Worm (Caenorhabditis elegans) whole organism, L1 larva: Measurements from ENCODE around the gene R02E12.5.

Source experiments
- F16B12.6 ChIP-seq: fragments of 150-350 bp; optimal IDR thresholded peaks from 2 replicates; lab custom pipeline; 2014; ENCODE audit warnings: missing biosample characterization, missing genetic modification characterization
- alr-1 ChIP-seq: fragments of 200-800 bp; sonication (Bioruptor generic); optimal IDR thresholded peaks from 2 replicates; lab custom pipeline; 2018; ENCODE audit warnings: borderline replicate concordance, mild to moderate bottlenecking, missing genetic modification characterization, missing compliant biosample characterization
- aly-2 ChIP-seq: fragments of 150-350 bp; optimal IDR thresholded peaks from 2 replicates; lab custom pipeline; 2014; ENCODE audit warnings: missing biosample characterization, missing genetic modification characterization
- ama-1 ChIP-seq: fragments of 150-350 bp; optimal IDR thresholded peaks from 2 replicates; lab custom pipeline; 2014
- blmp-1 ChIP-seq: fragments of 150-350 bp; optimal IDR thresholded peaks from 2 replicates; lab custom pipeline; 2014; ENCODE audit warnings: missing biosample characterization, missing genetic modification characterization
- ceh-8 ChIP-seq: fragments of 200-800 bp; sonication (Bioruptor generic); optimal IDR thresholded peaks from 2 replicates; lab custom pipeline; 2018; ENCODE audit warnings: mild to moderate bottlenecking, missing genetic modification characterization, moderate library complexity, missing compliant biosample characterization
- ceh-82 ChIP-seq, 3 experiments: fragments of 150-350 bp in 1 of 3; sonication (generic microtip) in 2 of 3; optimal IDR thresholded peaks; 2 replicates each; lab custom pipeline; 2014 to 2017; ENCODE audit warnings: missing biosample characterization in 3 of 3, missing genetic modification characterization in 3 of 3
- ces-1 ChIP-seq: fragments of 150-350 bp; optimal IDR thresholded peaks from 2 replicates; lab custom pipeline; 2014; ENCODE audit warnings: missing biosample characterization, missing genetic modification reagents, missing genetic modification characterization
- efl-1 ChIP-seq, 4 experiments: fragments of 150-350 bp; optimal IDR thresholded peaks in 3 of 4; peaks in 1 of 4; 1 replicate in 1 of 4; 2 replicates in 3 of 4; lab custom pipeline; 2014; ENCODE audit warnings: missing biosample characterization in 2 of 4, missing genetic modification characterization in 2 of 4, missing genetic modification reagents in 2 of 4
- elt-2 ChIP-seq: sonication (generic microtip); optimal IDR thresholded peaks from 2 replicates; lab custom pipeline; 2016; ENCODE audit warnings: missing genetic modification characterization, mild to moderate bottlenecking, inconsistent platforms, missing compliant biosample characterization, missing genetic modification reagents
- fkh-10 ChIP-seq: sonication (generic microtip); optimal IDR thresholded peaks from 2 replicates; lab custom pipeline; 2017; ENCODE audit warnings: missing biosample characterization, missing genetic modification reagents, missing genetic modification characterization
- fkh-8 ChIP-seq: sonication (generic microtip); optimal IDR thresholded peaks from 2 replicates; lab custom pipeline; 2016; ENCODE audit warnings: mild to moderate bottlenecking, missing genetic modification characterization, missing compliant biosample characterization
- fos-1 ChIP-seq: fragments of 150-350 bp; optimal IDR thresholded peaks from 2 replicates; lab custom pipeline; 2014; ENCODE audit warnings: missing biosample characterization, missing genetic modification characterization
- grh-1 ChIP-seq: fragments of 200-800 bp; sonication (Bioruptor generic); IDR thresholded peaks from 2 replicates; pipeline ENCODE4 v1.3.6; 2022; ENCODE audit warnings: missing genetic modification reagents, missing genetic modification characterization, missing compliant biosample characterization
- hpl-2 ChIP-seq: fragments of 150-350 bp; optimal IDR thresholded peaks from 2 replicates; lab custom pipeline; 2014; ENCODE audit warnings: missing biosample characterization, missing genetic modification reagents, missing genetic modification characterization
- jun-1 ChIP-seq: fragments of 150-350 bp; optimal IDR thresholded peaks from 2 replicates; lab custom pipeline; 2014; ENCODE audit warnings: missing biosample characterization, missing genetic modification reagents, missing genetic modification characterization
- lin-14 ChIP-seq: fragments of 200-800 bp; sonication (Bioruptor generic); optimal IDR thresholded peaks from 2 replicates; lab custom pipeline; 2018; ENCODE audit warnings: mild to moderate bottlenecking, missing genetic modification characterization, moderate library complexity, missing compliant biosample characterization
- lin-15B ChIP-seq: fragments of 150-350 bp; sonication (generic microtip); optimal IDR thresholded peaks from 3 replicates; lab custom pipeline; 2014; ENCODE audit warnings: missing biosample characterization, missing genetic modification characterization
- lin-35 ChIP-seq, 2 experiments: fragments of 150-350 bp; optimal IDR thresholded peaks; 2 replicates each; lab custom pipeline; 2014; ENCODE audit warnings: missing biosample characterization in 2 of 2, missing genetic modification characterization in 2 of 2, missing genetic modification reagents in 2 of 2
- lir-3 ChIP-seq: sonication (generic microtip); optimal IDR thresholded peaks from 2 replicates; lab custom pipeline; 2016; ENCODE audit warnings: mild to moderate bottlenecking, missing genetic modification characterization, moderate library complexity, missing compliant biosample characterization; ENCODE audit not compliant: poor library complexity
- mab-9 ChIP-seq: fragments of 200-800 bp; sonication (Bioruptor generic); IDR thresholded peaks from 2 replicates; pipeline ENCODE4 v1.3.6; 2022; ENCODE audit warnings: missing genetic modification reagents, missing genetic modification characterization, missing compliant biosample characterization
- nhr-71 ChIP-seq: sonication (generic microtip); optimal IDR thresholded peaks from 2 replicates; lab custom pipeline; 2016; ENCODE audit warnings: mild to moderate bottlenecking, missing genetic modification characterization, moderate library complexity, missing compliant biosample characterization
- nhr-76 ChIP-seq: sonication (generic microtip); optimal IDR thresholded peaks from 2 replicates; lab custom pipeline; 2017; ENCODE audit warnings: missing biosample characterization, missing genetic modification characterization
- nhr-90 ChIP-seq: sonication (generic microtip); optimal IDR thresholded peaks from 2 replicates; lab custom pipeline; 2016; ENCODE audit warnings: mild to moderate bottlenecking, missing genetic modification characterization, missing compliant biosample characterization; ENCODE audit not compliant: poor library complexity
- pag-3 ChIP-seq: sonication (generic microtip); optimal IDR thresholded peaks from 2 replicates; lab custom pipeline; 2017; ENCODE audit warnings: missing genetic modification characterization, mild to moderate bottlenecking, missing compliant biosample characterization, antibody characterized with exemption, borderline replicate concordance; ENCODE audit not compliant: insufficient read depth
- pax-3 ChIP-seq: fragments of 200-800 bp; sonication (Bioruptor generic); optimal IDR thresholded peaks from 2 replicates; lab custom pipeline; 2018; ENCODE audit warnings: mild to moderate bottlenecking, missing genetic modification characterization, moderate library complexity, missing compliant biosample characterization
- rnt-1 ChIP-seq: sonication (generic microtip); optimal IDR thresholded peaks from 2 replicates; lab custom pipeline; 2016; ENCODE audit warnings: mild to moderate bottlenecking, missing genetic modification characterization, moderate library complexity, missing compliant biosample characterization
- snu-23 ChIP-seq: sonication (generic microtip); optimal IDR thresholded peaks from 2 replicates; lab custom pipeline; 2016; ENCODE audit warnings: missing genetic modification characterization, missing compliant biosample characterization
- tbx-2 ChIP-seq: sonication (generic microtip); optimal IDR thresholded peaks from 2 replicates; lab custom pipeline; 2016; ENCODE audit warnings: missing genetic modification characterization, missing compliant biosample characterization
- tlp-1 ChIP-seq: fragments of 150-350 bp; optimal IDR thresholded peaks from 2 replicates; lab custom pipeline; 2014; ENCODE audit warnings: missing biosample characterization, missing genetic modification characterization
- unc-30 ChIP-seq: sonication (generic microtip); optimal IDR thresholded peaks from 2 replicates; lab custom pipeline; 2017; ENCODE audit warnings: missing biosample characterization, missing genetic modification characterization
- zag-1 ChIP-seq: fragments of 150-350 bp; optimal IDR thresholded peaks from 2 replicates; lab custom pipeline; 2014; ENCODE audit warnings: missing biosample characterization, missing genetic modification characterization
- ztf-11 ChIP-seq, 2 experiments: sonication (generic microtip); optimal IDR thresholded peaks; 2 replicates each; lab custom pipeline; 2016 to 2017; ENCODE audit warnings: missing genetic modification characterization in 2 of 2, missing biosample characterization in 1 of 2, missing compliant biosample characterization in 1 of 2

R02E12.5 gene

ce11 chrX:3997040-3997439, at the start of gene R02E12.5:
Gene R02E12.5 (plus strand): TSS chrX:3997340.
- TF ChIP-seq mab-9 (GFP tag; lab: Robert Waterston, UW) (no peak), aly-2 (no peak), grh-1 (GFP tag; lab: Robert Waterston, UW) (no peak), fos-1 (tag; lab: Kevin White, UChicago) (no peak)

- no peak for TF ChIP-seq efl-1 (optimal IDR thresholded peaks at IDR 0.05; lab: Kevin White, UChicago)
- peak in 1 of 2 experiments; percentile 85 for TF ChIP-seq efl-1 (GFP tag; optimal IDR thresholded peaks at IDR 0.05 in 1 of 2; lab: Kevin White, UChicago)
- TF ChIP-seq elt-2 = peak; percentile 38
- TF ChIP-seq tbx-2 (tag; lab: Kevin White, UChicago) = no peak
These were observed 48.1 kb upstream of the R02E12.5 start for ce11 chrX:3949026-3949425.

- TF ChIP-seq pax-3 (no peak), nhr-76 (tag; lab: Kevin White, UChicago) (no peak), jun-1 (tag; lab: Kevin White, UChicago) (no peak), lir-3 (tag; lab: Kevin White, UChicago) (no peak)
These were observed 47.4 kb upstream of the R02E12.5 start for ce11 chrX:3949763-3950162.

ce11 chrX:3952737-3953136, 44.4 kb upstream of the R02E12.5 start:
- peak; percentile 56 for TF ChIP-seq elt-2
- no peak for TF ChIP-seq lin-15B (tag; lab: Kevin White, UChicago)
- TF ChIP-seq jun-1 (tag; lab: Kevin White, UChicago) = no peak
- TF ChIP-seq lin-14 (GFP tag; lab: Kevin White, UChicago) = peak; percentile 34
- TF ChIP-seq blmp-1 = peak; percentile 74
- TF ChIP-seq tlp-1 (tag; lab: Kevin White, UChicago) = peak; percentile 17

- TF ChIP-seq lin-14 (GFP tag; lab: Kevin White, UChicago) (peak; percentile 86), rnt-1 (tag; lab: Kevin White, UChicago) (peak; percentile 20), ztf-11 (tag; optimal IDR thresholded peaks at IDR 0.05; lab: Kevin White, UChicago) (peak in 1 of 2 experiments; percentile 12), tbx-2 (tag; lab: Kevin White, UChicago) (peak; percentile 5), nhr-90 (tag; lab: Kevin White, UChicago) (no peak), alr-1 (tag; lab: Kevin White, UChicago) (no peak), ama-1 (lab: Kevin White, UChicago) (no peak), fkh-8 (tag; lab: Kevin White, UChicago) (no peak), snu-23 (peak; percentile 9), hpl-2 (no peak), zag-1 (tag; lab: Kevin White, UChicago) (peak; percentile 30), fkh-10 (GFP tag; lab: Kevin White, UChicago) (peak; percentile 86), unc-30 (no peak), F16B12.6 (tag; lab: Kevin White, UChicago) (no peak), ceh-82 (tag; optimal IDR thresholded peaks at IDR 0.05; lab: Kevin White, UChicago) (peak in 1 of 3 experiments; percentile 1), lin-35 (GFP tag; optimal IDR thresholded peaks at IDR 0.05; lab: Kevin White, UChicago) (no peak), ceh-8 (no peak), pag-3 (no peak), ces-1 (peak; percentile 90), nhr-71 (tag; lab: Kevin White, UChicago) (peak; percentile 21)
These were observed 39.5 kb upstream of the R02E12.5 start for ce11 chrX:3957475-3958204.
